Fruit fly (Drosophila melanogaster) whole organism, adult: ENCODE data around the gene Wdr82.

Experiments used
- CG11617 ChIP-seq: fragments of 200-800 bp; sonication (Bioruptor generic); optimal IDR thresholded peaks from 2 replicates; lab custom pipeline; 2017; ENCODE audit warnings: mild to moderate bottlenecking, missing biosample characterization, missing genetic modification reagents, missing genetic modification characterization
- CG12768 ChIP-seq: fragments of 200-800 bp; sonication (Bioruptor generic); optimal IDR thresholded peaks from 2 replicates; lab custom pipeline; 2017; ENCODE audit warnings: missing biosample characterization, missing genetic modification characterization, mild to moderate bottlenecking, moderate library complexity, missing genetic modification reagents
- CG14711 ChIP-seq: fragments of 200-800 bp; sonication (Bioruptor generic); optimal IDR thresholded peaks from 2 replicates; lab custom pipeline; 2018; ENCODE audit warnings: missing biosample characterization, mild to moderate bottlenecking, missing genetic modification characterization, moderate library complexity
- CG33017 ChIP-seq: fragments of 200-800 bp; sonication (Bioruptor generic); optimal IDR thresholded peaks from 2 replicates; lab custom pipeline; 2018; ENCODE audit warnings: missing biosample characterization, mild to moderate bottlenecking, missing genetic modification characterization, moderate library complexity
- CG7045 ChIP-seq: fragments of 200-800 bp; sonication (Bioruptor generic); optimal IDR thresholded peaks from 2 replicates; lab custom pipeline; 2017; ENCODE audit warnings: missing biosample characterization, mild to moderate bottlenecking, missing genetic modification characterization
- CG7101 ChIP-seq: fragments of 200-800 bp; sonication (Bioruptor generic); optimal IDR thresholded peaks from 2 replicates; lab custom pipeline; 2018; ENCODE audit warnings: missing biosample characterization, mild to moderate bottlenecking, missing genetic modification characterization, moderate library complexity
- Clk ChIP-seq: fragments of 200-800 bp; sonication (Bioruptor generic); optimal IDR thresholded peaks from 2 replicates; lab custom pipeline; 2017; ENCODE audit warnings: missing biosample characterization, missing genetic modification characterization
- cnc ChIP-seq, 2 experiments: fragments of >200 bp; optimal IDR thresholded peaks; 2 replicates each; lab custom pipeline; 2017
- kay ChIP-seq: fragments of 200-800 bp; sonication (Bioruptor generic); peaks from one replicate; lab custom pipeline; 2016; ENCODE audit warnings: missing biosample characterization, missing genetic modification characterization, borderline replicate concordance
- ovo ChIP-seq: fragments of 200-800 bp; sonication (Bioruptor generic); optimal IDR thresholded peaks from 2 replicates; lab custom pipeline; 2016; ENCODE audit warnings: missing biosample characterization, missing genetic modification characterization
- pad ChIP-seq: fragments of 200-800 bp; sonication (Bioruptor generic); optimal IDR thresholded peaks from 3 replicates; lab custom pipeline; 2017; ENCODE audit warnings: missing biosample characterization, missing genetic modification characterization, mild to moderate bottlenecking, moderate library complexity, missing genetic modification reagents
- toe ChIP-seq: fragments of 200-800 bp; sonication (Bioruptor generic); optimal IDR thresholded peaks from 2 replicates; lab custom pipeline; 2016; ENCODE audit warnings: missing biosample characterization, missing genetic modification characterization

- no peak for TF ChIP-seq CG33017 (tag; lab: Kevin White, UChicago)
- no peak for TF ChIP-seq toe (GFP tag; lab: Kevin White, UChicago)
- TF ChIP-seq ovo, result no peak
- TF ChIP-seq cnc (optimal IDR thresholded peaks at IDR 0.05; lab: Kevin White, UChicago), result no peak
- TF ChIP-seq CG11617 (GFP tag; lab: Kevin White, UChicago), result no peak
- no peak for TF ChIP-seq pad (GFP tag; lab: Kevin White, UChicago)
- no peak for TF ChIP-seq CG7101 (tag; lab: Kevin White, UChicago)
- no peak for TF ChIP-seq CG12768 (GFP tag; lab: Kevin White, UChicago)
- no peak for TF ChIP-seq CG14711 (tag; lab: Kevin White, UChicago)
- no peak for TF ChIP-seq kay (GFP tag; lab: Kevin White, UChicago)
- no peak for TF ChIP-seq Clk (GFP tag; lab: Kevin White, UChicago)
- no peak for TF ChIP-seq CG7045 (GFP tag; lab: Kevin White, UChicago)
These were observed 18.0 kb downstream of the Wdr82 start, which contains the start of gene CG42820 for dm6 chr2L:8392298-8392697.
